Fruit fly (Drosophila melanogaster): Measurements from ENCODE around the gene yellow-k.

yellow-k gene

dm6 chr3L:15498745-15499144, 21.7 kb upstream of the yellow-k start, which contains the start of gene CG7275 (continued):
- TF ChIP-seq CG1832 (GFP tag; optimal IDR thresholded peaks at IDR 0.05) (no peak), crc (GFP tag; optimal IDR thresholded peaks at IDR 0.05) (no peak), CG8290 (GFP tag; optimal IDR thresholded peaks at IDR 0.05) (no peak), CG8290 (tag; optimal IDR thresholded peaks at IDR 0.05) (peak in 1 of 2 experiments; percentile 47), toy (GFP tag; IDR thresholded peaks at IDR 0.05) (no peak), D19B (GFP tag; optimal IDR thresholded peaks at IDR 0.05) (no peak), CG8478 (optimal IDR thresholded peaks at IDR 0.05) (no peak), Bgb (GFP tag; IDR thresholded peaks at IDR 0.05; ENCODE audit: partially characterized antibody) (peak; percentile 74), row (GFP tag; IDR thresholded peaks at IDR 0.05) (peak; percentile 16; the same call in 1 of the 3 replicates), CG12219 (GFP tag; optimal IDR thresholded peaks at IDR 0.05) (no peak), CG8089 (GFP tag; optimal IDR thresholded peaks at IDR 0.05) (no peak), CG1024 (GFP tag; IDR thresholded peaks at IDR 0.05) (no peak), scrt (GFP tag; optimal IDR thresholded peaks at IDR 0.05) (no peak), CG1233 (GFP tag; optimal IDR thresholded peaks at IDR 0.05) (no peak), Fer2 (tag; optimal IDR thresholded peaks at IDR 0.05) (no peak), gcm2 (GFP tag; optimal IDR thresholded peaks at IDR 0.05) (no peak), tup (GFP tag; optimal IDR thresholded peaks at IDR 0.05) (no peak), unc-4 (GFP tag; IDR thresholded peaks at IDR 0.05; ENCODE audit: partially characterized antibody) (peak; percentile 52; the same call in 1 of the 2 replicates), BEAF-32 (GFP tag; optimal IDR thresholded peaks at IDR 0.05) (peak; percentile 55), ATbp (GFP tag; optimal IDR thresholded peaks at IDR 0.05) (no peak), zen2 (GFP tag; IDR thresholded peaks at IDR 0.05; ENCODE audit: partially characterized antibody) (no peak), Asciz (GFP tag; optimal IDR thresholded peaks at IDR 0.05) (peak; percentile 10), CG33557 (GFP tag; optimal IDR thresholded peaks at IDR 0.05) (no peak), Opbp (GFP tag; IDR thresholded peaks at IDR 0.05; ENCODE audit: partially characterized antibody) (peak; percentile 65; the same call in 2 of the 3 replicates), Gug (GFP tag; IDR thresholded peaks at IDR 0.05) (no peak), CG5245 (GFP tag; optimal IDR thresholded peaks at IDR 0.05) (no peak), CG9817 (tag; optimal IDR thresholded peaks at IDR 0.05) (no peak), CG6654 (GFP tag; optimal IDR thresholded peaks at IDR 0.05) (no peak), h (optimal IDR thresholded peaks at IDR 0.05) (no peak), Gsc (GFP tag; IDR thresholded peaks at IDR 0.05) (no peak), Rfx (GFP tag; IDR thresholded peaks at IDR 0.05) (no peak), peb (GFP tag; IDR thresholded peaks at IDR 0.05) (no peak), CG12769 (tag; optimal IDR thresholded peaks at IDR 0.05) (no peak), CG9727 (GFP tag; optimal IDR thresholded peaks at IDR 0.05) (no peak), exex (tag; optimal IDR thresholded peaks at IDR 0.05) (no peak), oc (tag; optimal IDR thresholded peaks at IDR 0.05) (no peak), C15 (GFP tag; IDR thresholded peaks at IDR 0.05) (no peak), nerfin-1 (tag; optimal IDR thresholded peaks at IDR 0.05) (no peak), CG18262 (tag; optimal IDR thresholded peaks at IDR 0.05) (no peak), CG8359 (GFP tag; optimal IDR thresholded peaks at IDR 0.05; ENCODE audit: borderline replicate concordance) (no peak), Meics (GFP tag; optimal IDR thresholded peaks at IDR 0.05) (no peak), hkb (optimal IDR thresholded peaks at IDR 0.05) (peak; percentile 26), hkb (GFP tag; IDR thresholded peaks at IDR 0.05) (no peak), Oaz (GFP tag; IDR thresholded peaks at IDR 0.05) (no peak), Poxn (GFP tag; IDR thresholded peaks at IDR 0.05) (no peak), sug (tag; optimal IDR thresholded peaks at IDR 0.05) (peak; percentile 18), CG7372 (GFP tag; IDR thresholded peaks at IDR 0.05) (no peak), CG13296 (GFP tag; optimal IDR thresholded peaks at IDR 0.05) (no peak), CG10321 (GFP tag; IDR thresholded peaks at IDR 0.05) (no peak), Dref (GFP tag; IDR thresholded peaks at IDR 0.05) (peak; percentile 43; the same call in 1 of the 2 replicates), CG34422 (GFP tag; IDR thresholded peaks at IDR 0.05) (peak; percentile 53; the same call in 1 of the 3 replicates), CG13624 (GFP tag; optimal IDR thresholded peaks at IDR 0.05) (peak; percentile 55), CG4404 (GFP tag; IDR thresholded peaks at IDR 0.05) (no peak)

Measured in whole organism, embryonic.